Fruit fly (Drosophila melanogaster) whole organism, embryonic: ENCODE data around the gene CG31454.
A peak's percentile ranks its signal among the peaks of the same experiment; 100 is the strongest.

Experiments
- Ada2b ChIP-seq: fragments of 200-800 bp; sonication (Bioruptor generic); IDR thresholded peaks from 2 replicates; pipeline ENCODE4 v1.3.6; 2022; ENCODE audit warnings: missing biosample characterization, missing genetic modification characterization
- Aef1 ChIP-seq: fragments of 200-800 bp; sonication (Bioruptor generic); IDR thresholded peaks from 3 replicates; pipeline ENCODE4 v1.3.6; 2022; ENCODE audit warnings: missing biosample characterization, missing genetic modification characterization
- CG1024 ChIP-seq: fragments of 200-800 bp; sonication (Bioruptor generic); IDR thresholded peaks from 2 replicates; pipeline ENCODE4 v1.3.6; 2022; ENCODE audit warnings: missing biosample characterization, missing genetic modification characterization
- CG10654 ChIP-seq: fragments of 200-800 bp; sonication (Bioruptor generic); optimal IDR thresholded peaks from 2 replicates; lab custom pipeline; 2016; ENCODE audit warnings: missing biosample characterization, missing genetic modification characterization
- CG10979 ChIP-seq: fragments of 200-800 bp; sonication (Bioruptor generic); optimal IDR thresholded peaks from 2 replicates; lab custom pipeline; 2018; ENCODE audit warnings: missing biosample characterization, mild to moderate bottlenecking, missing genetic modification characterization, moderate library complexity
- CG11247 ChIP-seq: fragments of 200-800 bp; sonication (Bioruptor generic); IDR thresholded peaks from 2 replicates; pipeline ENCODE4 v1.3.6; 2022; ENCODE audit warnings: missing biosample characterization, missing genetic modification characterization
- CG11696 ChIP-seq: fragments of 200-800 bp; sonication (Bioruptor generic); IDR thresholded peaks from 2 replicates; pipeline ENCODE4 v1.3.6; 2022; ENCODE audit warnings: missing biosample characterization, missing genetic modification characterization
- CG12104 ChIP-seq: fragments of 200-800 bp; sonication (Bioruptor generic); optimal IDR thresholded peaks from 3 replicates; lab custom pipeline; 2016; ENCODE audit warnings: missing biosample characterization, missing genetic modification characterization
- CG12769 ChIP-seq: fragments of 200-800 bp; sonication (Bioruptor generic); optimal IDR thresholded peaks from 2 replicates; lab custom pipeline; 2019; ENCODE audit warnings: missing biosample characterization, mild to moderate bottlenecking, missing genetic modification characterization, moderate library complexity
- CG13775 ChIP-seq: fragments of 200-800 bp; sonication (Bioruptor generic); optimal IDR thresholded peaks from 3 replicates; lab custom pipeline; 2017; ENCODE audit warnings: missing biosample characterization, mild to moderate bottlenecking, missing genetic modification characterization
- CG14441 ChIP-seq: fragments of 200-800 bp; sonication (Bioruptor generic); IDR thresholded peaks from 2 replicates; pipeline ENCODE4 v1.3.6; 2022; ENCODE audit warnings: missing biosample characterization, missing genetic modification characterization
- CG14667 ChIP-seq: fragments of 200-800 bp; sonication (Bioruptor generic); IDR thresholded peaks from 2 replicates; pipeline ENCODE4 v1.3.6; 2022; ENCODE audit warnings: missing biosample characterization, missing genetic modification characterization
- CG1647 ChIP-seq: fragments of 200-800 bp; sonication (Bioruptor generic); optimal IDR thresholded peaks from 3 replicates; lab custom pipeline; 2016; ENCODE audit warnings: missing biosample characterization, missing genetic modification characterization
- CG18599 ChIP-seq: fragments of 200-800 bp; sonication (Bioruptor generic); optimal IDR thresholded peaks from 3 replicates; lab custom pipeline; 2017; ENCODE audit warnings: missing biosample characterization, missing genetic modification characterization, mild to moderate bottlenecking, moderate library complexity, missing genetic modification reagents
- CG2120 ChIP-seq: fragments of 200-800 bp; sonication (Bioruptor generic); optimal IDR thresholded peaks from 3 replicates; lab custom pipeline; 2016; ENCODE audit warnings: missing biosample characterization, missing genetic modification characterization
- CG2678 ChIP-seq: fragments of 200-800 bp; sonication (Bioruptor generic); optimal IDR thresholded peaks from 3 replicates; lab custom pipeline; 2019; ENCODE audit warnings: missing biosample characterization, mild to moderate bottlenecking, missing genetic modification characterization, moderate library complexity
- CG42726 ChIP-seq: fragments of 200-800 bp; sonication (Bioruptor generic); IDR thresholded peaks from 2 replicates; pipeline ENCODE4 v1.3.6; 2022; ENCODE audit warnings: missing biosample characterization, missing genetic modification characterization; ENCODE audit not compliant: partially characterized antibody
- CG6689 ChIP-seq: fragments of 200-800 bp; sonication (Bioruptor generic); IDR thresholded peaks from 2 replicates; pipeline ENCODE4 v1.3.6; 2022; ENCODE audit warnings: missing biosample characterization, missing genetic modification characterization
- CG6854 ChIP-seq: fragments of 200-800 bp; sonication (Bioruptor generic); optimal IDR thresholded peaks from 3 replicates; lab custom pipeline; 2017; ENCODE audit warnings: missing biosample characterization, mild to moderate bottlenecking, missing genetic modification characterization
- CG7372 ChIP-seq: fragments of 200-800 bp; sonication (Bioruptor generic); IDR thresholded peaks from 2 replicates; pipeline ENCODE4 v1.3.6; 2022; ENCODE audit warnings: missing biosample characterization, missing genetic modification characterization
- CG7556 ChIP-seq: fragments of 200-800 bp; sonication (Bioruptor generic); optimal IDR thresholded peaks from 2 replicates; lab custom pipeline; 2017; ENCODE audit warnings: missing biosample characterization, mild to moderate bottlenecking, missing genetic modification characterization
- CG7928 ChIP-seq: fragments of 200-800 bp; sonication (Bioruptor generic); optimal IDR thresholded peaks from 2 replicates; lab custom pipeline; 2017; ENCODE audit warnings: missing biosample characterization, mild to moderate bottlenecking, missing genetic modification characterization
- Chrac-16 ChIP-seq: fragments of 200-800 bp; sonication (Bioruptor generic); optimal IDR thresholded peaks from 3 replicates; lab custom pipeline; 2016; ENCODE audit warnings: missing biosample characterization, missing genetic modification characterization
- D19A ChIP-seq: fragments of 200-800 bp; optimal IDR thresholded peaks from 3 replicates; lab custom pipeline; 2019; ENCODE audit warnings: missing biosample characterization, mild to moderate bottlenecking, missing genetic modification characterization, moderate library complexity
- Dip3 ChIP-seq: fragments of 200-800 bp; sonication (Bioruptor generic); optimal IDR thresholded peaks from 3 replicates; lab custom pipeline; 2016; ENCODE audit warnings: missing biosample characterization, missing genetic modification characterization
- Doc2 ChIP-seq: fragments of 200-800 bp; sonication (Bioruptor generic); IDR thresholded peaks from 2 replicates; pipeline ENCODE4 v1.3.6; 2022; ENCODE audit warnings: missing biosample characterization, missing genetic modification characterization
- E2f1 ChIP-seq: fragments of 200-800 bp; sonication (Bioruptor generic); IDR thresholded peaks from 2 replicates; pipeline ENCODE4 v1.3.6; 2022; ENCODE audit warnings: missing biosample characterization, missing genetic modification characterization
- Ets65A ChIP-seq: fragments of 200-800 bp; sonication (Bioruptor generic); peaks from one replicate; lab custom pipeline; 2016; ENCODE audit warnings: missing biosample characterization, missing genetic modification characterization
- Fer1 ChIP-seq: fragments of 200-800 bp; sonication (Bioruptor generic); optimal IDR thresholded peaks from 2 replicates; lab custom pipeline; 2017; ENCODE audit warnings: missing biosample characterization, mild to moderate bottlenecking, missing genetic modification characterization
- Gug ChIP-seq: fragments of 200-800 bp; sonication (Bioruptor generic); IDR thresholded peaks from 4 replicates; pipeline ENCODE4 v1.3.6; 2022; ENCODE audit warnings: missing biosample characterization, missing genetic modification characterization
- HHEX ChIP-seq: fragments of 200-800 bp; sonication (Bioruptor generic); optimal IDR thresholded peaks from 3 replicates; lab custom pipeline; 2017; ENCODE audit warnings: missing biosample characterization, mild to moderate bottlenecking, missing genetic modification characterization, missing genetic modification reagents
- HLH3B ChIP-seq: fragments of 200-800 bp; sonication (Bioruptor generic); IDR thresholded peaks from 2 replicates; pipeline ENCODE4 v1.3.6; 2022; ENCODE audit warnings: missing biosample characterization, missing genetic modification characterization
- Hmx ChIP-seq: fragments of 200-800 bp; sonication (Bioruptor generic); optimal IDR thresholded peaks from 2 replicates; lab custom pipeline; 2016; ENCODE audit warnings: missing biosample characterization, missing genetic modification characterization
- NFAT ChIP-seq: fragments of 200-800 bp; sonication (Bioruptor generic); IDR thresholded peaks from 2 replicates; pipeline ENCODE4 v1.3.6; 2022; ENCODE audit warnings: missing biosample characterization, missing genetic modification characterization
- Sin3A ChIP-seq: fragments of >200 bp; optimal IDR thresholded peaks from 2 replicates; lab custom pipeline; 2018
- Sry-β ChIP-seq: fragments of 200-800 bp; sonication (Bioruptor generic); optimal IDR thresholded peaks from 2 replicates; lab custom pipeline; 2018; ENCODE audit warnings: missing biosample characterization, mild to moderate bottlenecking, missing genetic modification characterization, moderate library complexity
- chif ChIP-seq, 2 experiments: fragments of 200-800 bp; sonication (Bioruptor generic); optimal IDR thresholded peaks; 3 replicates each; lab custom pipeline; 2016; ENCODE audit warnings: missing biosample characterization in 2 of 2, missing genetic modification characterization in 2 of 2
- danr ChIP-seq: fragments of 200-800 bp; sonication (Bioruptor generic); IDR thresholded peaks from 2 replicates; pipeline ENCODE4 v1.3.6; 2022; ENCODE audit warnings: missing biosample characterization, missing genetic modification characterization
- gfzf ChIP-seq: fragments of 200-800 bp; sonication (Bioruptor generic); optimal IDR thresholded peaks from 2 replicates; lab custom pipeline; 2016; ENCODE audit warnings: missing biosample characterization, mild to moderate bottlenecking, missing genetic modification characterization, moderate library complexity
- grn ChIP-seq: fragments of 200-800 bp; sonication (Bioruptor generic); optimal IDR thresholded peaks from 3 replicates; lab custom pipeline; 2017; ENCODE audit warnings: missing biosample characterization, missing genetic modification characterization
- her ChIP-seq: fragments of 200-800 bp; sonication (Bioruptor generic); optimal IDR thresholded peaks from 2 replicates; lab custom pipeline; 2016; ENCODE audit warnings: missing biosample characterization, missing genetic modification characterization
- kah ChIP-seq: fragments of 200-800 bp; sonication (Bioruptor generic); optimal IDR thresholded peaks from 2 replicates; lab custom pipeline; 2018; ENCODE audit warnings: missing biosample characterization, mild to moderate bottlenecking, missing genetic modification characterization
- mld ChIP-seq: fragments of 200-800 bp; sonication (Bioruptor generic); IDR thresholded peaks from 3 replicates; pipeline ENCODE4 v1.3.6; 2022; ENCODE audit warnings: missing biosample characterization, missing genetic modification characterization; ENCODE audit not compliant: partially characterized antibody
- otp ChIP-seq: fragments of 200-800 bp; sonication (Bioruptor generic); IDR thresholded peaks from 3 replicates; pipeline ENCODE4, ENCODE4 v1.3.6; 2022; ENCODE audit warnings: missing biosample characterization, missing genetic modification characterization
- peb ChIP-seq: fragments of 200-800 bp; sonication (Bioruptor generic); IDR thresholded peaks from 2 replicates; pipeline ENCODE4 v1.3.6; 2022; ENCODE audit warnings: missing biosample characterization, missing genetic modification characterization
- phol ChIP-seq: fragments of 200-800 bp; sonication (Bioruptor generic); optimal IDR thresholded peaks from 3 replicates; lab custom pipeline; 2018; ENCODE audit warnings: missing biosample characterization, mild to moderate bottlenecking, missing genetic modification characterization, moderate library complexity
- sens-2 ChIP-seq: fragments of 200-800 bp; sonication (Bioruptor generic); IDR thresholded peaks from 2 replicates; pipeline ENCODE4 v1.3.6; 2022; ENCODE audit warnings: missing biosample characterization, missing genetic modification characterization
- slou ChIP-seq: fragments of 200-800 bp; sonication (Bioruptor generic); optimal IDR thresholded peaks from 3 replicates; lab custom pipeline; 2016; ENCODE audit warnings: missing biosample characterization, missing genetic modification characterization
- tap ChIP-seq: fragments of 200-800 bp; optimal IDR thresholded peaks from 3 replicates; lab custom pipeline; 2019; ENCODE audit warnings: missing biosample characterization, mild to moderate bottlenecking, missing genetic modification characterization, moderate library complexity
- tgo ChIP-seq: fragments of 200-800 bp; sonication (Bioruptor generic); IDR thresholded peaks from 3 replicates; pipeline ENCODE4 v1.3.6; 2022; ENCODE audit warnings: missing biosample characterization, missing genetic modification characterization
- trh ChIP-seq: fragments of 200-800 bp; sonication (Bioruptor generic); optimal IDR thresholded peaks from 2 replicates; lab custom pipeline; 2016; ENCODE audit warnings: missing biosample characterization, missing genetic modification characterization
- vfl ChIP-seq: fragments of 200-800 bp; sonication (Bioruptor generic); optimal IDR thresholded peaks from 2 replicates; lab custom pipeline; 2016; ENCODE audit warnings: missing biosample characterization, missing genetic modification characterization

Gene CG31454

DNA sequence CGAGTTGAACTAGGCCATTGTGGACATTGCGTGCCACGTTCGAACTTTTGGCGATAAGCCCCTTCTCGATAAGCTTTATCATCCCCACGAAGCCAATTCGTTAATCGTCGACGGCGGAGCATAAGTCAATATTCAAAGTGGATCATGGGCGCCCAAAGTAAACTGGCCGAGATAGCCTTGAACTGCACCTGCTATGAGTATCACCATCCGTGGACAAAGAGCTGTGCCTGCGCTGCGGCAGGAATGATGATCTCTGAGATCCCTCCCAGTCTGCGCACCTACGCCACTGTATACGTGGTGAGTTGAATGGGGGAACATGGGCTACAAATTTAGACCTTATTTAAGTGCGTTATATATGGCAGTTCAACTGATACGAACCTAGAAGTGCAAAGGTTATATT, 2.8 kb downstream of the CG31454 start:
- TF ChIP-seq mld (GFP tag; lab: Robert Waterston, UW) (no peak), CG10979 (tag; lab: Kevin White, UChicago) (no peak), CG14667 (GFP tag; lab: Robert Waterston, UW) (0 out of 2 replicates have a peak, but pooled peaks have one; percentile 21), HHEX (GFP tag; lab: Kevin White, UChicago) (peak; percentile 33), CG2678 (tag; lab: Kevin White, UChicago) (peak; percentile 55), CG13775 (no peak), Fer1 (no peak), sens-2 (GFP tag; lab: Robert Waterston, UW) (0 out of 2 replicates have a peak, but pooled peaks have one; percentile 15), phol (tag; lab: Kevin White, UChicago) (no peak), CG18599 (peak; percentile 66), D19A (tag; lab: Kevin White, UChicago) (no peak), NFAT (GFP tag; lab: Robert Waterston, UW) (0 out of 2 replicates have a peak, but pooled peaks have one; percentile 25), Hmx (GFP tag; lab: Kevin White, UChicago) (no peak), CG11247 (GFP tag; lab: Robert Waterston, UW) (0 out of 2 replicates have a peak, but pooled peaks have one; percentile 15), Chrac-16 (no peak), CG10654 (GFP tag; lab: Kevin White, UChicago) (no peak), E2f1 (peak; percentile 51), Dip3 (peak; percentile 37), her (peak; percentile 21), CG42726 (no peak), Aef1 (peak; percentile 18; the same call in 1 of the 3 replicates), CG1647 (no peak), Ets65A (GFP tag; lab: Kevin White, UChicago) (peak; percentile 82), otp (GFP tag; lab: Robert Waterston, UW) (no peak), CG1024 (0 out of 2 replicates have a peak, but pooled peaks have one; percentile 19), grn (GFP tag; lab: Kevin White, UChicago) (no peak), slou (GFP tag; lab: Kevin White, UChicago) (no peak), CG7372 (GFP tag; lab: Robert Waterston, UW) (0 out of 2 replicates have a peak, but pooled peaks have one; percentile 22), CG7556 (peak; percentile 18), gfzf (GFP tag; lab: Kevin White, UChicago) (no peak), CG12104 (GFP tag; lab: Kevin White, UChicago) (no peak), CG12769 (peak; percentile 77), CG6689 (GFP tag; lab: Robert Waterston, UW) (0 out of 2 replicates have a peak, but pooled peaks have one; percentile 16), CG7928 (GFP tag; lab: Kevin White, UChicago) (no peak), chif (GFP tag; optimal IDR thresholded peaks at IDR 0.05; lab: Kevin White, UChicago) (no peak), Sry-β (GFP tag; lab: Kevin White, UChicago) (no peak), kah (GFP tag; lab: Kevin White, UChicago) (no peak), trh (no peak), tap (tag; lab: Kevin White, UChicago) (no peak), CG14441 (GFP tag; lab: Robert Waterston, UW) (peak; percentile 54), peb (GFP tag; lab: Robert Waterston, UW) (no peak), Sin3A (lab: Kevin White, UChicago) (no peak), Doc2 (no peak), CG2120 (GFP tag; lab: Kevin White, UChicago) (peak; percentile 77), vfl (GFP tag; lab: Kevin White, UChicago) (no peak), CG6854 (GFP tag; lab: Kevin White, UChicago) (no peak), Ada2b (GFP tag; lab: Robert Waterston, UW) (peak; percentile 12; the same call in 1 of the 2 replicates), tgo (GFP tag; lab: Robert Waterston, UW) (peak; percentile 18; the same call in 1 of the 3 replicates), Gug (peak; percentile 55; the same call in 2 of the 4 replicates), HLH3B (GFP tag; lab: Robert Waterston, UW) (0 out of 2 replicates have a peak, but pooled peaks have one; percentile 24), CG11696 (GFP tag; lab: Robert Waterston, UW) (no peak), danr (GFP tag; lab: Robert Waterston, UW) (peak; percentile 52; the same call in 1 of the 2 replicates)
